Worm (Caenorhabditis elegans): Measurements from ENCODE around the gene str-178.

str-178 gene

ce11 chrV:12716447-12716846 lies at the start of gene str-178:
Gene str-178 (minus strand): TSS chrV:12716547.
- TF ChIP-seq unc-62 (GFP tag; optimal IDR thresholded peaks at IDR 0.05) = no peak

- TF ChIP-seq unc-62 (GFP tag; optimal IDR thresholded peaks at IDR 0.05) = no peak
These were observed 47.1 kb upstream of the str-178 start, which contains the start of the genes abcf-1 and scc-3 for ce11 chrV:12763291-12763995. Gene abcf-1 (minus strand): TSS chrV:12763375. Gene scc-3 (plus strand): TSS chrV:12763945.

- no peak for TF ChIP-seq unc-62 (GFP tag; optimal IDR thresholded peaks at IDR 0.05)
These were observed 44.6 kb upstream of the str-178 start, which contains the start of gene F18E2.15 for ce11 chrV:12760913-12761312. Gene F18E2.15 (minus strand): TSS chrV:12761013.

ce11 chrV:12759660-12760059 lies 43.3 kb upstream of the str-178 start, which contains the start of gene papl-1:
Gene papl-1 (minus strand): TSS chrV:12759760.
- no peak for TF ChIP-seq unc-62 (GFP tag; optimal IDR thresholded peaks at IDR 0.05)

- TF ChIP-seq unc-62 (GFP tag; optimal IDR thresholded peaks at IDR 0.05) = no peak
These were observed 38.5 kb upstream of the str-178 start, which contains the start of gene gpa-13 for ce11 chrV:12754839-12755238. Gene gpa-13 (minus strand): TSS chrV:12754939.

- no peak for TF ChIP-seq unc-62 (GFP tag; optimal IDR thresholded peaks at IDR 0.05)
These were observed 36.1 kb upstream of the str-178 start, which contains the start of gene C15C8.8 for ce11 chrV:12752407-12752806. Gene C15C8.8 (minus strand): TSS chrV:12752507.

- TF ChIP-seq unc-62 (GFP tag; optimal IDR thresholded peaks at IDR 0.05) = no peak
These were observed 35.2 kb upstream of the str-178 start, which contains the start of gene C15C8.6 for ce11 chrV:12751495-12752050. Gene C15C8.6 (minus strand): TSS chrV:12751545.

ce11 chrV:12749558-12749957 lies 33.2 kb upstream of the str-178 start:
- TF ChIP-seq unc-62 (GFP tag; optimal IDR thresholded peaks at IDR 0.05) = no peak

ce11 chrV:12747856-12748255 lies 31.5 kb upstream of the str-178 start, which contains the start of gene C15C8.5:
Gene C15C8.5 (plus strand): TSS chrV:12748007.
- no peak for TF ChIP-seq unc-62 (GFP tag; optimal IDR thresholded peaks at IDR 0.05)

- TF ChIP-seq unc-62 (GFP tag; optimal IDR thresholded peaks at IDR 0.05) = no peak
These were observed 31.1 kb upstream of the str-178 start, which contains the start of gene C15C8.4 for ce11 chrV:12747431-12747830. Gene C15C8.4 (minus strand): TSS chrV:12747463.

ce11 chrV:12744979-12745378 lies 28.6 kb upstream of the str-178 start, which contains the start of gene C15C8.7:
Gene C15C8.7 (minus strand): TSS chrV:12745050.
- TF ChIP-seq unc-62 (GFP tag; optimal IDR thresholded peaks at IDR 0.05) = no peak

- no peak for TF ChIP-seq unc-62 (GFP tag; optimal IDR thresholded peaks at IDR 0.05)
These were observed 27.6 kb upstream of the str-178 start for ce11 chrV:12743778-12744502.

- TF ChIP-seq unc-62 (GFP tag; optimal IDR thresholded peaks at IDR 0.05) = no peak
These were observed 25.3 kb upstream of the str-178 start, which contains the start of gene hrg-7 for ce11 chrV:12741684-12742083. Gene hrg-7 (plus strand): TSS chrV:12742041.

ce11 chrV:12736166-12736753 lies 19.9 kb upstream of the str-178 start, which contains the start of gene cky-1:
Gene cky-1 (plus strand): TSS chrV:12736703.
- no peak for TF ChIP-seq unc-62 (GFP tag; optimal IDR thresholded peaks at IDR 0.05)

- TF ChIP-seq unc-62 (GFP tag; optimal IDR thresholded peaks at IDR 0.05) = no peak
These were observed 17.3 kb upstream of the str-178 start, which contains the start of the genes dhs-21 and xbx-9 for ce11 chrV:12733465-12734248. Gene dhs-21 (minus strand): TSS chrV:12733645. Gene xbx-9 (plus strand): TSS chrV:12734198.

Measured in whole organism, dauer.